Worm (Caenorhabditis elegans) whole organism, L1 larva: ENCODE results near the gene cpt-4.

ENCODE experiments used
- C34B4.2 ChIP-seq: sonication (generic microtip); optimal IDR thresholded peaks from 2 replicates; lab custom pipeline; 2017; ENCODE audit warnings: mild to moderate bottlenecking, missing genetic modification characterization, missing compliant biosample characterization
- aha-1 ChIP-seq: fragments of 150-350 bp; optimal IDR thresholded peaks from 2 replicates; lab custom pipeline; 2014; ENCODE audit warnings: missing biosample characterization, missing genetic modification characterization
- alr-1 ChIP-seq: fragments of 200-800 bp; sonication (Bioruptor generic); optimal IDR thresholded peaks from 2 replicates; lab custom pipeline; 2018; ENCODE audit warnings: borderline replicate concordance, mild to moderate bottlenecking, missing genetic modification characterization, missing compliant biosample characterization
- aly-2 ChIP-seq: fragments of 150-350 bp; optimal IDR thresholded peaks from 2 replicates; lab custom pipeline; 2014; ENCODE audit warnings: missing biosample characterization, missing genetic modification characterization
- blmp-1 ChIP-seq: fragments of 150-350 bp; optimal IDR thresholded peaks from 2 replicates; lab custom pipeline; 2014; ENCODE audit warnings: missing biosample characterization, missing genetic modification characterization
- ceh-63 ChIP-seq: fragments of 200-800 bp; sonication (Bioruptor generic); optimal IDR thresholded peaks from 2 replicates; lab custom pipeline; 2018; ENCODE audit warnings: mild to moderate bottlenecking, missing genetic modification characterization, missing compliant biosample characterization
- ceh-8 ChIP-seq: fragments of 200-800 bp; sonication (Bioruptor generic); optimal IDR thresholded peaks from 2 replicates; lab custom pipeline; 2018; ENCODE audit warnings: mild to moderate bottlenecking, missing genetic modification characterization, moderate library complexity, missing compliant biosample characterization
- ceh-82 ChIP-seq, 3 experiments: fragments of 150-350 bp in 1 of 3; sonication (generic microtip) in 2 of 3; optimal IDR thresholded peaks; 2 replicates each; lab custom pipeline; 2014 to 2017; ENCODE audit warnings: missing biosample characterization in 3 of 3, missing genetic modification characterization in 3 of 3
- ceh-90 ChIP-seq: sonication (generic microtip); optimal IDR thresholded peaks from 2 replicates; lab custom pipeline; 2016; ENCODE audit warnings: missing genetic modification characterization, missing compliant biosample characterization
- ces-1 ChIP-seq: fragments of 150-350 bp; optimal IDR thresholded peaks from 2 replicates; lab custom pipeline; 2014; ENCODE audit warnings: missing biosample characterization, missing genetic modification reagents, missing genetic modification characterization
- dpl-1 ChIP-seq, 3 experiments: fragments of 150-350 bp in 2 of 3; sonication (generic microtip) in 1 of 3; optimal IDR thresholded peaks; 2 replicates each; lab custom pipeline; 2014 to 2017; ENCODE audit warnings: missing biosample characterization in 3 of 3, missing genetic modification characterization in 3 of 3, missing genetic modification reagents in 3 of 3
- dsc-1 ChIP-seq: sonication (generic microtip); optimal IDR thresholded peaks from 2 replicates; lab custom pipeline; 2016; ENCODE audit warnings: mild to moderate bottlenecking, missing genetic modification characterization, missing compliant biosample characterization
- efl-1 ChIP-seq, 4 experiments: fragments of 150-350 bp; optimal IDR thresholded peaks in 3 of 4; peaks in 1 of 4; 1 replicate in 1 of 4; 2 replicates in 3 of 4; lab custom pipeline; 2014; ENCODE audit warnings: missing biosample characterization in 2 of 4, missing genetic modification characterization in 2 of 4, missing genetic modification reagents in 2 of 4
- egl-13 ChIP-seq: sonication (generic microtip); optimal IDR thresholded peaks from 2 replicates; lab custom pipeline; 2016; ENCODE audit warnings: missing genotype, missing genetic modification reagents, missing genetic modification characterization, missing compliant biosample characterization
- egl-27 ChIP-seq, 2 experiments: fragments of 150-350 bp in 1 of 2; sonication (generic microtip); optimal IDR thresholded peaks; 3 replicates each; lab custom pipeline; 2017 to 2018; ENCODE audit warnings: missing biosample characterization in 2 of 2, missing genetic modification characterization in 2 of 2, missing genetic modification reagents in 2 of 2
- elt-3 ChIP-seq, 6 experiments: fragments of 150-350 bp in 1 of 6; sonication (generic microtip); optimal IDR thresholded peaks; 2 replicates each; lab custom pipeline; 2017 to 2018; ENCODE audit warnings: missing biosample characterization in 6 of 6, missing genetic modification characterization in 6 of 6, inconsistent platforms in 1 of 6
- ets-5 ChIP-seq: fragments of 200-800 bp; sonication (Bioruptor generic); IDR thresholded peaks from 2 replicates; pipeline ENCODE4 v1.3.6; 2022; ENCODE audit warnings: missing genetic modification characterization, missing compliant biosample characterization
- fkh-8 ChIP-seq: sonication (generic microtip); optimal IDR thresholded peaks from 2 replicates; lab custom pipeline; 2016; ENCODE audit warnings: mild to moderate bottlenecking, missing genetic modification characterization, missing compliant biosample characterization
- fos-1 ChIP-seq: fragments of 150-350 bp; optimal IDR thresholded peaks from 2 replicates; lab custom pipeline; 2014; ENCODE audit warnings: missing biosample characterization, missing genetic modification characterization
- isw-1 ChIP-seq: fragments of 200-800 bp; sonication (Bioruptor generic); IDR thresholded peaks from 2 replicates; pipeline ENCODE4 v1.3.6; 2022; ENCODE audit warnings: missing genetic modification characterization, missing compliant biosample characterization
- lin-15B ChIP-seq: fragments of 150-350 bp; sonication (generic microtip); optimal IDR thresholded peaks from 3 replicates; lab custom pipeline; 2014; ENCODE audit warnings: missing biosample characterization, missing genetic modification characterization
- lsy-2 ChIP-seq, 2 experiments: fragments of 150-350 bp; optimal IDR thresholded peaks; 2 replicates each; lab custom pipeline; 2014; ENCODE audit warnings: missing biosample characterization in 2 of 2, missing genetic modification characterization in 2 of 2
- mep-1 ChIP-seq: fragments of 150-350 bp; optimal IDR thresholded peaks from 2 replicates; lab custom pipeline; 2014; ENCODE audit warnings: missing biosample characterization, missing genetic modification characterization
- nhr-71 ChIP-seq: sonication (generic microtip); optimal IDR thresholded peaks from 2 replicates; lab custom pipeline; 2016; ENCODE audit warnings: mild to moderate bottlenecking, missing genetic modification characterization, moderate library complexity, missing compliant biosample characterization
- nhr-76 ChIP-seq: sonication (generic microtip); optimal IDR thresholded peaks from 2 replicates; lab custom pipeline; 2017; ENCODE audit warnings: missing biosample characterization, missing genetic modification characterization
- pax-3 ChIP-seq: fragments of 200-800 bp; sonication (Bioruptor generic); optimal IDR thresholded peaks from 2 replicates; lab custom pipeline; 2018; ENCODE audit warnings: mild to moderate bottlenecking, missing genetic modification characterization, moderate library complexity, missing compliant biosample characterization
- pqm-1 ChIP-seq: sonication (generic microtip); optimal IDR thresholded peaks from 3 replicates; lab custom pipeline; 2017; ENCODE audit warnings: missing biosample characterization, missing genetic modification characterization
- skn-1 ChIP-seq: fragments of 150-350 bp; optimal IDR thresholded peaks from 2 replicates; lab custom pipeline; 2014; ENCODE audit warnings: missing biosample characterization, missing genetic modification characterization
- snpc-4 ChIP-seq: fragments of 150-350 bp; optimal IDR thresholded peaks from 2 replicates; lab custom pipeline; 2014; ENCODE audit warnings: missing biosample characterization, missing genetic modification characterization
- snu-23 ChIP-seq: sonication (generic microtip); optimal IDR thresholded peaks from 2 replicates; lab custom pipeline; 2016; ENCODE audit warnings: missing genetic modification characterization, missing compliant biosample characterization
- sptf-1 ChIP-seq: fragments of 150-350 bp; optimal IDR thresholded peaks from 2 replicates; lab custom pipeline; 2014; ENCODE audit warnings: missing biosample characterization, missing genetic modification characterization
- sup-37 ChIP-seq: fragments of 200-800 bp; sonication (Bioruptor generic); optimal IDR thresholded peaks from 2 replicates; lab custom pipeline; 2018; ENCODE audit warnings: mild to moderate bottlenecking, missing genetic modification characterization, missing compliant biosample characterization
- swsn-7 ChIP-seq: sonication (generic microtip); optimal IDR thresholded peaks from 2 replicates; lab custom pipeline; 2016; ENCODE audit warnings: missing genetic modification characterization, missing compliant biosample characterization
- tlp-1 ChIP-seq: fragments of 150-350 bp; optimal IDR thresholded peaks from 2 replicates; lab custom pipeline; 2014; ENCODE audit warnings: missing biosample characterization, missing genetic modification characterization
- unc-130 ChIP-seq: fragments of 150-350 bp; optimal IDR thresholded peaks from 2 replicates; lab custom pipeline; 2017; ENCODE audit warnings: missing biosample characterization, missing genetic modification characterization, inconsistent platforms
- unc-98 ChIP-seq: fragments of 200-800 bp; sonication (Bioruptor generic); IDR thresholded peaks from 2 replicates; pipeline ENCODE4 v1.3.6; 2022; ENCODE audit warnings: missing genetic modification characterization, missing compliant biosample characterization
- vab-15 ChIP-seq: sonication (generic microtip); optimal IDR thresholded peaks from 2 replicates; lab custom pipeline; 2017; ENCODE audit warnings: missing genotype, mild to moderate bottlenecking, missing genetic modification characterization, missing compliant biosample characterization
- zag-1 ChIP-seq: fragments of 150-350 bp; optimal IDR thresholded peaks from 2 replicates; lab custom pipeline; 2014; ENCODE audit warnings: missing biosample characterization, missing genetic modification characterization
- ztf-11 ChIP-seq, 2 experiments: sonication (generic microtip); optimal IDR thresholded peaks; 2 replicates each; lab custom pipeline; 2016 to 2017; ENCODE audit warnings: missing genetic modification characterization in 2 of 2, missing biosample characterization in 1 of 2, missing compliant biosample characterization in 1 of 2
- ztf-4 ChIP-seq: fragments of 150-350 bp; optimal IDR thresholded peaks from 2 replicates; lab custom pipeline; 2014; ENCODE audit warnings: missing biosample characterization, missing genetic modification characterization

The cpt-4 gene

ce11 chrV:5064761-5065421 lies 37.4 kb upstream of the cpt-4 start, which contains the start of gene mlk-1 (continued):
- no peak for TF ChIP-seq ets-5 (GFP tag; lab: Robert Waterston, UW)
- no peak for TF ChIP-seq egl-27 (tag; optimal IDR thresholded peaks at IDR 0.05; lab: Kevin White, UChicago)
- TF ChIP-seq ceh-63: no peak
- TF ChIP-seq dsc-1: peak; percentile 15
- no peak for TF ChIP-seq C34B4.2 (tag; lab: Kevin White, UChicago)
- TF ChIP-seq ces-1 (GFP tag; lab: Kevin White, UChicago): no peak
- TF ChIP-seq snpc-4: peak; percentile 38
- peak in 2 of 3 experiments; percentile 27 to 60 for TF ChIP-seq ceh-82 (tag; optimal IDR thresholded peaks at IDR 0.05; lab: Kevin White, UChicago)
- no peak for TF ChIP-seq aly-2 (tag; lab: Kevin White, UChicago)
- TF ChIP-seq nhr-71: peak; percentile 57
- peak; percentile 36 for TF ChIP-seq isw-1 (GFP tag; lab: Robert Waterston, UW)
- TF ChIP-seq elt-3 (tag; optimal IDR thresholded peaks at IDR 0.05; lab: Kevin White, UChicago): no peak
- no peak for TF ChIP-seq sptf-1 (tag; lab: Kevin White, UChicago)
- TF ChIP-seq mep-1 (tag; lab: Kevin White, UChicago): no peak
- peak; percentile 80 for TF ChIP-seq blmp-1 (tag; lab: Kevin White, UChicago)
- no peak for TF ChIP-seq lin-15B (tag; lab: Kevin White, UChicago)
- TF ChIP-seq zag-1 (tag; lab: Kevin White, UChicago): no peak
- no peak for TF ChIP-seq ztf-11 (tag; optimal IDR thresholded peaks at IDR 0.05; lab: Kevin White, UChicago)
- no peak for TF ChIP-seq aha-1
- TF ChIP-seq fos-1: no peak
- peak; percentile 70 for TF ChIP-seq swsn-7 (tag; lab: Kevin White, UChicago)
- peak; percentile 79 for TF ChIP-seq fkh-8 (tag; lab: Kevin White, UChicago)
- no peak for TF ChIP-seq alr-1 (tag; lab: Kevin White, UChicago)
- TF ChIP-seq tlp-1 (tag; lab: Kevin White, UChicago): no peak
- TF ChIP-seq pqm-1 (tag; lab: Kevin White, UChicago): no peak
- peak; percentile 18 for TF ChIP-seq unc-130 (tag; lab: Kevin White, UChicago)
- no peak for TF ChIP-seq unc-98 (GFP tag; lab: Robert Waterston, UW)
- TF ChIP-seq nhr-76 (tag; lab: Kevin White, UChicago): no peak
- TF ChIP-seq ceh-90 (tag; lab: Kevin White, UChicago): no peak
- no peak for TF ChIP-seq sup-37 (GFP tag; lab: Kevin White, UChicago)
- TF ChIP-seq snu-23 (GFP tag; lab: Kevin White, UChicago): peak; percentile 73
- peak; percentile 28 for TF ChIP-seq egl-13 (tag; lab: Kevin White, UChicago)
- no peak for TF ChIP-seq skn-1 (tag; lab: Kevin White, UChicago)

- TF ChIP-seq vab-15 (tag; lab: Kevin White, UChicago) (no peak), tlp-1 (tag; lab: Kevin White, UChicago) (no peak), pax-3 (tag; lab: Kevin White, UChicago) (no peak), fos-1 (no peak), ces-1 (GFP tag; lab: Kevin White, UChicago) (no peak), ztf-4 (tag; lab: Kevin White, UChicago) (no peak), lsy-2 (tag; optimal IDR thresholded peaks at IDR 0.05; lab: Kevin White, UChicago) (no peak), pqm-1 (tag; lab: Kevin White, UChicago) (no peak)
- TF ChIP-seq, all 84 proteins: peak for 0
Observed at ce11 chrV:5053335-5053734, 25.8 kb upstream of the cpt-4 start, which contains the start of gene cwp-4. cwp-4 (plus strand) TSS chrV:5053635.

ce11 chrV:5052233-5052632 lies 24.7 kb upstream of the cpt-4 start, which contains the start of gene K11D12.12:
K11D12.12 (plus strand) TSS chrV:5052261.
- TF ChIP-seq ceh-8: no peak
- no peak for TF ChIP-seq ztf-11 (tag; optimal IDR thresholded peaks at IDR 0.05; lab: Kevin White, UChicago)
- TF ChIP-seq pax-3 (tag; lab: Kevin White, UChicago): no peak
- no peak for TF ChIP-seq dpl-1 (GFP tag; optimal IDR thresholded peaks at IDR 0.05; lab: Kevin White, UChicago)
- TF ChIP-seq efl-1 (optimal IDR thresholded peaks at IDR 0.05; lab: Kevin White, UChicago): no peak
- TF ChIP-seq efl-1 (GFP tag; optimal IDR thresholded peaks at IDR 0.05 in 1 of 2; lab: Kevin White, UChicago): peak in 1 of 2 experiments; percentile 91
